Worm (Caenorhabditis elegans): ENCODE data around the gene dpy-28.

The dpy-28 gene

ce11 chrIII:10816800-10817418 is 54.0 kb downstream of the dpy-28 start, which contains the start of gene sca-1 (continued):
- TF ChIP-seq ztf-22 (GFP tag; optimal IDR thresholded peaks at IDR 0.05) (no peak), efl-1 (GFP tag; optimal IDR thresholded peaks at IDR 0.05) (no peak), snpc-1.3 (tag; optimal IDR thresholded peaks at IDR 0.05; ENCODE audit: insufficient read depth) (no peak), lin-40 (tag; optimal IDR thresholded peaks at IDR 0.05) (no peak), nfyb-1 (GFP tag; IDR thresholded peaks at IDR 0.05) (no peak), F10E7.11 (tag; optimal IDR thresholded peaks at IDR 0.05) (no peak), lsl-1 (GFP tag; optimal IDR thresholded peaks at IDR 0.05) (no peak), F39B2.1 (GFP tag; IDR thresholded peaks at IDR 0.05) (no peak), fkh-3 (tag; optimal IDR thresholded peaks at IDR 0.05) (no peak), nfya-1 (tag; optimal IDR thresholded peaks at IDR 0.05; ENCODE audit: borderline replicate concordance, insufficient read depth) (no peak), ztf-28 (GFP tag; IDR thresholded peaks at IDR 0.05) (no peak), him-1 (tag; optimal IDR thresholded peaks at IDR 0.05) (no peak), egrh-3 (GFP tag; IDR thresholded peaks at IDR 0.05) (peak; percentile 56; the same call in 1 of the 2 replicates), F23B12.7 (tag; optimal IDR thresholded peaks at IDR 0.05; ENCODE audit: insufficient read depth) (no peak), ceh-27 (GFP tag; optimal IDR thresholded peaks at IDR 0.05) (no peak), B0035.1 (tag; optimal IDR thresholded peaks at IDR 0.05) (no peak), nhr-179 (tag; optimal IDR thresholded peaks at IDR 0.05) (no peak)

DNA sequence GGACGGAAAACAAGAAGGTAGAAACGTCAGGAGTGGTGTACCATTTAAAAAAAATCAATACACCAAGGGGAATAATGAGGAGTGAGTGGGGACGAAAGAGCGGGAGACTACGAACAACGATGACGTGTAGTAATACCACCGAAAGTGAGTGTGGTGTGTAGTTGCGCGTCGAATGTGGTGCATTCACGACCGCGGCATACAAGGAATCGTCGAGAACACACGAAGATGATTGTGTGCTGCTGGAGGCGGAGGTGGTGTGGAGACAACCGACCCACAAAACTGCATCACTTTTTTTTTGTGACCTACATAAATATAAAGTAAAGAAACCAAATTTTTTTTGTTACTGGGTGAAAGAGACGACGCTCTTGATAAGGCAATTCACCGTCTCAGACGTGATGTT is 55.4 kb downstream of the dpy-28 start:
- no peak for TF ChIP-seq snpc-3.4 (tag; optimal IDR thresholded peaks at IDR 0.05)
- TF ChIP-seq hmg-20 (GFP tag; IDR thresholded peaks at IDR 0.05) = no peak
- TF ChIP-seq ceh-100 (GFP tag; IDR thresholded peaks at IDR 0.05) = no peak
- TF ChIP-seq madf-6 (GFP tag; IDR thresholded peaks at IDR 0.05) = peak; percentile 49
- TF ChIP-seq Y79H2A.3 (GFP tag; conservative IDR thresholded peaks at IDR 0.05) = no peak
- TF ChIP-seq xnd-1 (tag; optimal IDR thresholded peaks at IDR 0.05) = no peak
- no peak for TF ChIP-seq F23B12.7 (tag; optimal IDR thresholded peaks at IDR 0.05; ENCODE audit: insufficient read depth)
- TF ChIP-seq hrde-1 (tag; optimal IDR thresholded peaks at IDR 0.05; ENCODE audit: borderline replicate concordance) = no peak
- 0 out of 2 replicates have a peak, but pooled peaks have one; percentile 24 for TF ChIP-seq K11D2.4 (GFP tag; IDR thresholded peaks at IDR 0.05)
- TF ChIP-seq sea-2 (GFP tag; IDR thresholded peaks at IDR 0.05) = no peak
- TF ChIP-seq D2030.7 (GFP tag; IDR thresholded peaks at IDR 0.05) = no peak
- no peak for TF ChIP-seq nfyb-1 (GFP tag; IDR thresholded peaks at IDR 0.05)
- TF ChIP-seq F57A8.1 (GFP tag; optimal IDR thresholded peaks at IDR 0.05) = no peak
- TF ChIP-seq unc-62 (GFP tag; optimal IDR thresholded peaks at IDR 0.05) = no peak
- TF ChIP-seq aptf-3 (GFP tag; IDR thresholded peaks at IDR 0.05) = no peak
- no peak for TF ChIP-seq ceh-58 (GFP tag; IDR thresholded peaks at IDR 0.05)
- TF ChIP-seq F33H1.4 (GFP tag; IDR thresholded peaks at IDR 0.05) = no peak
- TF ChIP-seq snpc-4 (GFP tag; optimal IDR thresholded peaks at IDR 0.05) = peak; percentile 5
- TF ChIP-seq snpc-4 (tag; optimal IDR thresholded peaks at IDR 0.05) = peak in 2 of 4 experiments; percentile 30 to 31
- 0 out of 2 replicates have a peak, but pooled peaks have one; percentile 4 for TF ChIP-seq madf-3 (GFP tag; IDR thresholded peaks at IDR 0.05)
- 0 out of 2 replicates have a peak, but pooled peaks have one; percentile 34 for TF ChIP-seq Y95B8A.8 (GFP tag; IDR thresholded peaks at IDR 0.05)
- no peak for TF ChIP-seq egl-44 (GFP tag; IDR thresholded peaks at IDR 0.05)
- peak; percentile 4 for TF ChIP-seq tlf-1 (GFP tag; optimal IDR thresholded peaks at IDR 0.05)
- no peak for TF ChIP-seq F22D6.2 (tag; optimal IDR thresholded peaks at IDR 0.05)
- TF ChIP-seq fkh-3 (tag; optimal IDR thresholded peaks at IDR 0.05) = no peak
- TF ChIP-seq B0336.3 (GFP tag; IDR thresholded peaks at IDR 0.05) = no peak
- TF ChIP-seq F39B2.1 (GFP tag; IDR thresholded peaks at IDR 0.05) = 0 out of 2 replicates have a peak, but pooled peaks have one; percentile 4
- no peak for TF ChIP-seq mxl-1 (tag; optimal IDR thresholded peaks at IDR 0.05)
- no peak for TF ChIP-seq hlh-26 (GFP tag; conservative IDR thresholded peaks at IDR 0.05)
- TF ChIP-seq lin-40 (tag; optimal IDR thresholded peaks at IDR 0.05) = peak; percentile 62
- no peak for TF ChIP-seq attf-6 (GFP tag; IDR thresholded peaks at IDR 0.05)
- no peak for TF ChIP-seq ceh-79 (tag; optimal IDR thresholded peaks at IDR 0.05)
- TF ChIP-seq zim-3 (tag; optimal IDR thresholded peaks at IDR 0.05) = no peak
- peak; percentile 60 for TF ChIP-seq mcd-1 (GFP tag; IDR thresholded peaks at IDR 0.05)
